Worm (Caenorhabditis elegans) whole organism, young adult: ENCODE results near the gene Y75D11A.6.

Experiments used
- ekl-4 ChIP-seq: fragments of 200-800 bp; sonication (Bioruptor generic); IDR thresholded peaks from 2 replicates; pipeline ENCODE4 v1.3.6; 2022; ENCODE audit warnings: missing genetic modification reagents, missing genetic modification characterization, missing compliant biosample characterization
- hsf-1 ChIP-seq: fragments of 200-800 bp; sonication (Bioruptor generic); IDR thresholded peaks from 2 replicates; pipeline ENCODE4 v1.3.6; 2022; ENCODE audit warnings: missing genetic modification reagents, missing genetic modification characterization, missing compliant biosample characterization
- lsl-1 ChIP-seq: fragments of 200-800 bp; sonication (Bioruptor generic); optimal IDR thresholded peaks from 2 replicates; lab custom pipeline; 2018; ENCODE audit warnings: mild to moderate bottlenecking, missing genetic modification characterization, moderate library complexity, missing compliant biosample characterization

- TF ChIP-seq lsl-1 (GFP tag; lab: Kevin White, UChicago): no peak
- TF ChIP-seq hsf-1 (GFP tag; lab: Robert Waterston, UW): no peak
- TF ChIP-seq ekl-4 (GFP tag; lab: Robert Waterston, UW): no peak
These were observed 35.8 kb downstream of the Y75D11A.6 start, which contains the start of gene fbxa-52 for ce11 chrX:1712538-1712937.
